Fruit fly (Drosophila melanogaster) whole organism, prepupa: Measurements from ENCODE around the gene CG11892.

ENCODE experiments used
- CG11902 ChIP-seq: fragments of 200-800 bp; sonication (Bioruptor generic); optimal IDR thresholded peaks from 3 replicates; lab custom pipeline; 2016; ENCODE audit warnings: missing biosample characterization, missing genetic modification characterization
- CG15336 ChIP-seq: fragments of 200-800 bp; sonication (Bioruptor generic); IDR thresholded peaks from 2 replicates; pipeline ENCODE4 v1.3.6; 2022; ENCODE audit warnings: missing biosample characterization, missing genetic modification characterization
- CG6276 ChIP-seq: fragments of 200-800 bp; sonication (Bioruptor generic); optimal IDR thresholded peaks from 2 replicates; lab custom pipeline; 2017; ENCODE audit warnings: missing biosample characterization, mild to moderate bottlenecking, missing genetic modification characterization
- Eip78C ChIP-seq: fragments of 200-800 bp; sonication (Bioruptor generic); peaks from one replicate; lab custom pipeline; 2016; ENCODE audit warnings: missing biosample characterization, missing genetic modification characterization
- Ets96B ChIP-seq: fragments of 200-800 bp; optimal IDR thresholded peaks from 2 replicates; lab custom pipeline; 2019; ENCODE audit warnings: missing biosample characterization, mild to moderate bottlenecking, missing genetic modification characterization, moderate library complexity
- Met ChIP-seq: fragments of 200-800 bp; sonication (Bioruptor generic); optimal IDR thresholded peaks from 3 replicates; lab custom pipeline; 2016; ENCODE audit warnings: missing biosample characterization, missing genetic modification characterization
- net ChIP-seq: fragments of 200-800 bp; sonication (Bioruptor generic); optimal IDR thresholded peaks from 3 replicates; lab custom pipeline; 2016; ENCODE audit warnings: missing biosample characterization, missing genetic modification characterization
- vri ChIP-seq: fragments of 200-800 bp; sonication (Bioruptor generic); optimal IDR thresholded peaks from 3 replicates; lab custom pipeline; 2016; ENCODE audit warnings: missing biosample characterization, mild to moderate bottlenecking, missing genetic modification characterization

The CG11892 gene

dm6 chr3R:25329079-25329478 is 47.7 kb downstream of the CG11892 start, which contains the start of gene CHKov1:
TSS of gene CHKov1 (minus strand) at chr3R:25329316.
- TF ChIP-seq vri (GFP tag; lab: Kevin White, UChicago) (peak; percentile 30), CG15336 (0 out of 2 replicates have a peak, but pooled peaks have one; percentile 21), Eip78C (GFP tag; lab: Kevin White, UChicago) (no peak), Ets96B (tag; lab: Kevin White, UChicago) (no peak), Met (GFP tag; lab: Kevin White, UChicago) (no peak)

dm6 chr3R:25331103-25331502 is 49.8 kb downstream of the CG11892 start, which contains the start of gene CHKov2:
TSS of gene CHKov2 (minus strand) at chr3R:25331203.
- TF ChIP-seq net (GFP tag; lab: Kevin White, UChicago) = no peak
- TF ChIP-seq CG11902 (GFP tag; lab: Kevin White, UChicago) = no peak
- TF ChIP-seq Eip78C (GFP tag; lab: Kevin White, UChicago) = no peak
- no peak for TF ChIP-seq CG6276
